Worm (Caenorhabditis elegans) whole organism, L3 larva: ENCODE measurements around the gene F46C3.6.

Experiments
- ama-1 ChIP-seq: fragments of 150-350 bp; optimal IDR thresholded peaks from 2 replicates; lab custom pipeline; 2018
- fos-1 ChIP-seq: fragments of 150-350 bp; optimal IDR thresholded peaks from 2 replicates; lab custom pipeline; 2014; ENCODE audit warnings: missing biosample characterization, missing genetic modification characterization
- lin-39 ChIP-seq: fragments of 150-350 bp; optimal IDR thresholded peaks from 2 replicates; lab custom pipeline; 2018; ENCODE audit warnings: missing biosample characterization, missing genetic modification reagents, missing genetic modification characterization
- nhr-12 ChIP-seq: fragments of 150-350 bp; optimal IDR thresholded peaks from 2 replicates; lab custom pipeline; 2014; ENCODE audit warnings: missing biosample characterization, missing genetic modification characterization
- unc-62 ChIP-seq: fragments of 150-350 bp; sonication (generic microtip); optimal IDR thresholded peaks from 4 replicates; lab custom pipeline; 2014; ENCODE audit warnings: missing biosample characterization, missing genetic modification reagents, missing genetic modification characterization

- TF ChIP-seq fos-1 (tag; lab: Kevin White, UChicago) (no peak), ama-1 (no peak), nhr-12 (tag; lab: Kevin White, UChicago) (no peak), unc-62 (GFP tag; lab: Kevin White, UChicago) (no peak), lin-39 (no peak)
Observed at ce11 chrX:11433488-11433887, 13.6 kb upstream of the F46C3.6 start, which contains the start of gene hum-4.
